Fruit fly (Drosophila melanogaster) whole organism, prepupa: ENCODE measurements around the gene Dscam3.
"Not testable (repeated sequence)": the region's sequence is repeated elsewhere in the genome, so short reads cannot be mapped to it uniquely, and the experiment has no call there.

Source experiments
- CG10631 ChIP-seq: fragments of 200-800 bp; sonication (Bioruptor generic); optimal IDR thresholded peaks from 2 replicates; lab custom pipeline; 2016; ENCODE audit warnings: missing biosample characterization, missing genetic modification characterization
- CG10669 ChIP-seq: fragments of 200-800 bp; sonication (Bioruptor generic); optimal IDR thresholded peaks from 3 replicates; lab custom pipeline; 2018; ENCODE audit warnings: missing biosample characterization, mild to moderate bottlenecking, missing genetic modification characterization, moderate library complexity
- CG11762 ChIP-seq: fragments of 200-800 bp; sonication (Bioruptor generic); optimal IDR thresholded peaks from 3 replicates; lab custom pipeline; 2016; ENCODE audit warnings: missing biosample characterization, missing genetic modification characterization; ENCODE audit not compliant: insufficient read depth
- CG15336 ChIP-seq: fragments of 200-800 bp; sonication (Bioruptor generic); IDR thresholded peaks from 2 replicates; pipeline ENCODE4 v1.3.6; 2022; ENCODE audit warnings: missing biosample characterization, missing genetic modification characterization
- CG1621 ChIP-seq: fragments of 200-800 bp; sonication (Bioruptor generic); optimal IDR thresholded peaks from 3 replicates; lab custom pipeline; 2018; ENCODE audit warnings: missing biosample characterization, mild to moderate bottlenecking, missing genetic modification characterization
- CG3032 ChIP-seq: fragments of 200-800 bp; optimal IDR thresholded peaks from 2 replicates; lab custom pipeline; 2019; ENCODE audit warnings: missing biosample characterization, mild to moderate bottlenecking, missing genetic modification characterization, moderate library complexity
- CG31627 ChIP-seq: fragments of 200-800 bp; sonication (Bioruptor generic); optimal IDR thresholded peaks from 3 replicates; lab custom pipeline; 2016; ENCODE audit warnings: missing biosample characterization, missing genetic modification characterization
- CG32006 ChIP-seq: fragments of 200-800 bp; sonication (Bioruptor generic); optimal IDR thresholded peaks from 3 replicates; lab custom pipeline; 2017; ENCODE audit warnings: missing biosample characterization, mild to moderate bottlenecking, missing genetic modification characterization
- CG34406 ChIP-seq: fragments of 200-800 bp; sonication (Bioruptor generic); optimal IDR thresholded peaks from 3 replicates; lab custom pipeline; 2016; ENCODE audit warnings: missing biosample characterization, missing genetic modification characterization
- CG3919 ChIP-seq: fragments of 200-800 bp; sonication (Bioruptor generic); optimal IDR thresholded peaks from 3 replicates; lab custom pipeline; 2016; ENCODE audit warnings: missing biosample characterization, missing genetic modification characterization
- CG4318 ChIP-seq: fragments of 200-800 bp; sonication (Bioruptor generic); optimal IDR thresholded peaks from 3 replicates; lab custom pipeline; 2017; ENCODE audit warnings: missing biosample characterization, mild to moderate bottlenecking, missing genetic modification characterization
- CG6163 ChIP-seq: fragments of 200-800 bp; sonication (Bioruptor generic); IDR thresholded peaks from 3 replicates; pipeline ENCODE4 v1.3.6; 2022; ENCODE audit warnings: missing biosample characterization, missing genetic modification characterization
- CG6276 ChIP-seq: fragments of 200-800 bp; sonication (Bioruptor generic); optimal IDR thresholded peaks from 2 replicates; lab custom pipeline; 2017; ENCODE audit warnings: missing biosample characterization, mild to moderate bottlenecking, missing genetic modification characterization
- CG6808 ChIP-seq: fragments of 200-800 bp; sonication (Bioruptor generic); optimal IDR thresholded peaks from 3 replicates; lab custom pipeline; 2017; ENCODE audit warnings: missing biosample characterization, missing genetic modification characterization, mild to moderate bottlenecking, moderate library complexity, missing genetic modification reagents
- CG7368 ChIP-seq: fragments of 200-800 bp; sonication (Bioruptor generic); optimal IDR thresholded peaks from 3 replicates; lab custom pipeline; 2016; ENCODE audit warnings: missing biosample characterization, missing genetic modification characterization
- CG8119 ChIP-seq: fragments of 200-800 bp; sonication (Bioruptor generic); IDR thresholded peaks from 3 replicates; pipeline ENCODE4 v1.3.6; 2022; ENCODE audit warnings: missing biosample characterization, missing genetic modification characterization
- CG8632 ChIP-seq: fragments of 200-800 bp; sonication (Bioruptor generic); optimal IDR thresholded peaks from 3 replicates; lab custom pipeline; 2016; ENCODE audit warnings: missing biosample characterization, missing genetic modification characterization
- CG9139 ChIP-seq: fragments of 200-800 bp; sonication (Bioruptor generic); optimal IDR thresholded peaks from 3 replicates; lab custom pipeline; 2017; ENCODE audit warnings: missing biosample characterization, mild to moderate bottlenecking, missing genetic modification characterization
- Eip78C ChIP-seq: fragments of 200-800 bp; sonication (Bioruptor generic); peaks from one replicate; lab custom pipeline; 2016; ENCODE audit warnings: missing biosample characterization, missing genetic modification characterization
- Gug ChIP-seq: fragments of 200-800 bp; sonication (Bioruptor generic); IDR thresholded peaks from 2 replicates; pipeline ENCODE4 v1.3.6; 2022; ENCODE audit warnings: missing biosample characterization, missing genetic modification characterization
- Hr38 ChIP-seq: sonication (Bioruptor generic); optimal IDR thresholded peaks from 2 replicates; lab custom pipeline; 2016; ENCODE audit warnings: missing biosample characterization, missing genetic modification characterization
- Hr39 ChIP-seq: fragments of 200-800 bp; sonication (Bioruptor generic); optimal IDR thresholded peaks from 2 replicates; lab custom pipeline; 2016; ENCODE audit warnings: missing biosample characterization, missing genetic modification characterization
- Lpt ChIP-seq: fragments of 200-800 bp; sonication (Bioruptor generic); optimal IDR thresholded peaks from 3 replicates; lab custom pipeline; 2016; ENCODE audit warnings: missing biosample characterization, missing genetic modification characterization
- Met ChIP-seq: fragments of 200-800 bp; sonication (Bioruptor generic); optimal IDR thresholded peaks from 3 replicates; lab custom pipeline; 2016; ENCODE audit warnings: missing biosample characterization, missing genetic modification characterization
- Smox ChIP-seq: fragments of 200-800 bp; sonication (Bioruptor generic); optimal IDR thresholded peaks from 3 replicates; lab custom pipeline; 2016; ENCODE audit warnings: missing biosample characterization, missing genetic modification characterization
- Sox102F ChIP-seq: fragments of 200-800 bp; sonication (Bioruptor generic); optimal IDR thresholded peaks from 2 replicates; lab custom pipeline; 2016; ENCODE audit warnings: missing biosample characterization, mild to moderate bottlenecking, missing genetic modification characterization
- Sox15 ChIP-seq: fragments of 200-800 bp; sonication (Bioruptor generic); optimal IDR thresholded peaks from 3 replicates; lab custom pipeline; 2016; ENCODE audit warnings: missing biosample characterization, missing genetic modification characterization
- cyc ChIP-seq: fragments of 200-800 bp; sonication (Bioruptor generic); optimal IDR thresholded peaks from 3 replicates; lab custom pipeline; 2016; ENCODE audit warnings: missing biosample characterization, missing genetic modification characterization
- dsx ChIP-seq: fragments of 200-800 bp; optimal IDR thresholded peaks from 3 replicates; lab custom pipeline; 2019; ENCODE audit warnings: missing biosample characterization, mild to moderate bottlenecking, missing genetic modification characterization, moderate library complexity; ENCODE audit not compliant: poor library complexity, severe bottlenecking
- fd59A ChIP-seq: fragments of 200-800 bp; sonication (Bioruptor generic); optimal IDR thresholded peaks from 2 replicates; lab custom pipeline; 2017; ENCODE audit warnings: missing biosample characterization, mild to moderate bottlenecking, missing genetic modification characterization, missing genetic modification reagents
- fd85E ChIP-seq: fragments of 200-800 bp; sonication (Bioruptor generic); optimal IDR thresholded peaks from 3 replicates; lab custom pipeline; 2016; ENCODE audit warnings: missing biosample characterization, missing genetic modification characterization
- lz ChIP-seq: fragments of 200-800 bp; sonication (Bioruptor generic); optimal IDR thresholded peaks from 3 replicates; lab custom pipeline; 2016; ENCODE audit warnings: missing biosample characterization, missing genetic modification characterization
- ss ChIP-seq, 2 experiments: fragments of 200-800 bp; sonication (Bioruptor generic); optimal IDR thresholded peaks; 2 replicates in 1 of 2; 3 replicates in 1 of 2; lab custom pipeline; 2017 to 2018; ENCODE audit warnings: mild to moderate bottlenecking in 2 of 2, missing biosample characterization in 2 of 2, missing genetic modification characterization in 2 of 2, moderate library complexity in 1 of 2
- svp ChIP-seq: fragments of 200-800 bp; sonication (Bioruptor generic); peaks from one replicate; lab custom pipeline; 2016; ENCODE audit warnings: missing biosample characterization, missing genetic modification characterization
- topi ChIP-seq: fragments of 200-800 bp; sonication (Bioruptor generic); optimal IDR thresholded peaks from 3 replicates; lab custom pipeline; 2016; ENCODE audit warnings: missing biosample characterization, missing genetic modification characterization
- vri ChIP-seq: fragments of 200-800 bp; sonication (Bioruptor generic); optimal IDR thresholded peaks from 3 replicates; lab custom pipeline; 2016; ENCODE audit warnings: missing biosample characterization, mild to moderate bottlenecking, missing genetic modification characterization

Dscam3 gene

DNA sequence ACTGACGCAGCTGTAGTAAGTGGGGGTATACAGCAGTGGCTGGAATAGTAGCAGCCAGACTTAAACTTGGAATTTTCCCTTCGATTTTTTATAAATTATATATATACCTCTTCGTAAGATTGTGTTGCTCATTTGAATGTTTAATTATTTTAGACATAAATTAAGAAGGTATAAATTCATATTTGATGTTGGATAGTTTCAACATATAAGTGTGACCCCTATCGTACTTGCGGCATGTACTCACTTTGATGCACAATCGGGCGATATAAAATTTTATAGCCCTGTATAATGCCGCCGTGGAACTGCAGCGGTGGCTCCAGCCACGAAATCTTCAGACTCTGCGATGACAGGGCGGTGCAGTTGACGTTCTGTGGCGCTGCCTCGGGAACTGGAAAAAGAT, 24.2 kb downstream of the Dscam3 start (continued):
- TF ChIP-seq CG4318 (GFP tag; lab: Kevin White, UChicago): no peak
- no peak for TF ChIP-seq Met (GFP tag; lab: Kevin White, UChicago)
- no peak for TF ChIP-seq Smox (GFP tag; lab: Kevin White, UChicago)
- no peak for TF ChIP-seq Lpt (GFP tag; lab: Kevin White, UChicago)
- no peak for TF ChIP-seq CG8632 (GFP tag; lab: Kevin White, UChicago)
- TF ChIP-seq ss (GFP tag; optimal IDR thresholded peaks at IDR 0.05; lab: Kevin White, UChicago): no peak
- no peak for TF ChIP-seq CG7368
- no peak for TF ChIP-seq Sox102F (GFP tag; lab: Kevin White, UChicago)
- no peak for TF ChIP-seq CG34406 (GFP tag; lab: Kevin White, UChicago)
- TF ChIP-seq CG9139: no peak
- no peak for TF ChIP-seq CG3919 (GFP tag; lab: Kevin White, UChicago)
- TF ChIP-seq CG15336: 0 out of 2 replicates have a peak, but pooled peaks have one; percentile 28
- TF ChIP-seq svp (GFP tag; lab: Kevin White, UChicago): no peak
- no peak for TF ChIP-seq Hr38 (GFP tag; lab: Kevin White, UChicago)
- no peak for TF ChIP-seq CG1621 (tag; lab: Kevin White, UChicago)
- no peak for TF ChIP-seq topi

DNA sequence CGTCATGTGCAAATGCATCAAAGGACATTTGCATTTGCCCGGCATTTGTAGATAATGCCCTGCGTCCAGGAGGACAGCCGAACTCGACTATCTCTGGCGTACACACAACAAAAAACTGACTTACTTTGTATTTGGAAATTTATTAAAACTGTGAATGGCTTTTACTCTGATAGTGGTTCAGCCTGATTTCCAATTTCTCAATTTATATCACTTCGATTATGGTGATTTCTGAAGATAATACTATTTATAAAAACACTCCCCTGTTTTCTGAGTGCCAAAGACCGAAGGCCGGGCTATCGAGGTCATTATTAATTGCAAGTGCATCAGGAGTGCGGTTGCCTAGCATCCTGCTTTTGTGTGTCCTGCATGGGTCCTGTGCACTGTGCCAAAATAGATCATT, 34.5 kb downstream of the Dscam3 start:
- no peak for TF ChIP-seq CG10669 (GFP tag; lab: Kevin White, UChicago)
- no peak for TF ChIP-seq dsx (GFP tag; lab: Kevin White, UChicago)
- TF ChIP-seq fd85E: no peak
- peak; percentile 58 for TF ChIP-seq svp (GFP tag; lab: Kevin White, UChicago)
- TF ChIP-seq topi: no peak
- TF ChIP-seq CG32006 (GFP tag; lab: Kevin White, UChicago): peak; percentile 9
- peak; percentile 52 for TF ChIP-seq Eip78C (GFP tag; lab: Kevin White, UChicago)
- TF ChIP-seq CG6163 (GFP tag; lab: Robert Waterston, UW): 0 out of 3 replicates have a peak, but pooled peaks have one; percentile 12
- TF ChIP-seq, all 60 proteins: peak for 4

DNA sequence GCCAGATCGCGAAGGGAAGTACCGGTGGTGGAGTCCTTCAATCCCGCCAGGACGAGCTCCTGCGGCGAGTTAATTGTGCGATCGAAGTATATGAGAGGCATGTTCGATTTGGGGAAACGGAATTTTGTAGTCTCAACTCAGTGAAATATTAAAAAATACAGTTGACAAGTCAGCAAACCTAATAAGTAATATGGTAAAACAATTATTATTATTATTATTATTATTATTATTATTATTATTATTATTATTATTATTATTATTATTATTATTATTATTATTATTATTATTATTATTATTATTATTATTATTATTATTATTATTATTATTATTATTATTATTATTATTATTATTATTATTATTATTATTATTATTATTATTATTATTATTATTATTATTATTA, 48.8 kb downstream of the Dscam3 start, which contains the start of gene CG14330:
TSS of gene CG14330 (minus strand) at position 101 of the 400 bp plus-strand sequence.
- TF ChIP-seq CG3919 (GFP tag; lab: Kevin White, UChicago); Gug (GFP tag; lab: Robert Waterston, UW); CG6808 (GFP tag; lab: Kevin White, UChicago): not testable (repeated sequence)

DNA sequence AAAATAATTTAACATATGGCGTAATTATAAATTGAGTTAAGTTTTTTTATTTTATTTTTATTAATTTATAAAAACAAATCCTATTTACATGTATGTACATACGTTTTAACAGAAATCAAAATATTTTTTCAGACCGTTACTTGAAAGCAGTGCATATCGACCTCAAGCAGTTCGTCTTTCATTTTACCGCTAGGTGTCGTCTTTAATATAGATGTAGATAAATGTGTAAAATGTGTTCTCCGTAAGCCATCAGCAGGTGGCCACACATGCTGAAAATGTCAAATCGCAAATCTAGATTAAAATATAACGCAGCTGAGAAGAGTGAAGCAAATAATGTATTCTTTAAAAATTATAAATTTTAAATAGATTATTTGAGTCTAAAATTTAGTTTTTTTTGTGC, 56.1 kb downstream of the Dscam3 start:
- TF ChIP-seq CG6276 (GFP tag; lab: Kevin White, UChicago) (no peak), CG31627 (peak; percentile 6), Eip78C (GFP tag; lab: Kevin White, UChicago) (peak; percentile 34)

DNA sequence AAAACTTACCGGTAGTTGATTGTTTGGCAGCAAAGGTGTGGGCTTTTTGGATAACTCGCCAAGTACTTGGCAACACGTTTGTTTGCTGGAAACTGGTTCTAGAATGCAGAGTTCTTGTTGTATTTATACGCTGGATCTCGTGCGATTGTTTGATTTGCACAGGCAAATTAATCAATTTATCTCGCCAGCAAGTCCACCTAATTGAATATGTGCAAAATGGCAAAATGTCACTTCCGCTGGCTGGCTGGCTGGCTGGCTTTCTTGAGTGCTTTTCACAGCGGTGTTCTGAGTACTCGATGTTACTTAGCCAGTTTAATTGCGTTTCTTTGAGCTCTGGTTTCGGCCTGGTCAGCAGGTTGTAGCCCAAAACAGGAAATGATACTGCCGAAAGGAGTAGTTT, 56.7 kb downstream of the Dscam3 start, which contains the start of gene Eh:
TSS of gene Eh (minus strand) at position 101 of the 400 bp plus-strand sequence.
- no peak for TF ChIP-seq CG10631 (GFP tag; lab: Kevin White, UChicago)

DNA sequence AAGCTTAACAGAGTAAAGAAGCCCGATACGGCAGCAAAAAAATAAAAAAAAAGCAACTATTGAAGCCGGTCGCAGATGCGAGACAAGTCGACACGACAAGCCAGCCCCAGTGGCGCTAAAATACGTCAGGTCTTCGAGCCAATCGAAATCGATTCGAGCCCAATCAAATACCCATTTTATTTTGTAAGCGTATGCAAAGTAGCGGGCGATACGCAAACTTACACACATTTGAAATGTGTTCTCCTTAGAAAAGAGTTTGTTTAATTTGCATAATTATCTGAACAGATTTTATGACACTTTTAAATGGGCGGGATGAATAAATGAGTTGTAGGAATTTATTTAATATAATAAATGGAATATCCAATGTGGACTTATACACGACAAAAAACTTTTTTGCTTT, 57.9 kb downstream of the Dscam3 start:
- no peak for TF ChIP-seq fd59A (GFP tag; lab: Kevin White, UChicago)
- TF ChIP-seq CG3919 (GFP tag; lab: Kevin White, UChicago): no peak
- TF ChIP-seq Hr38 (GFP tag; lab: Kevin White, UChicago): no peak
- TF ChIP-seq CG11762: no peak
- TF ChIP-seq Lpt (GFP tag; lab: Kevin White, UChicago): no peak
- no peak for TF ChIP-seq CG8119 (GFP tag; lab: Robert Waterston, UW)
- no peak for TF ChIP-seq CG15336
- no peak for TF ChIP-seq Sox15 (GFP tag; lab: Kevin White, UChicago)
- no peak for TF ChIP-seq vri (GFP tag; lab: Kevin White, UChicago)
- TF ChIP-seq Met (GFP tag; lab: Kevin White, UChicago): no peak
- TF ChIP-seq CG4318 (GFP tag; lab: Kevin White, UChicago): no peak
- TF ChIP-seq Hr39 (GFP tag; lab: Kevin White, UChicago): no peak
- no peak for TF ChIP-seq CG3032
- no peak for TF ChIP-seq lz (GFP tag; lab: Kevin White, UChicago)
- TF ChIP-seq cyc: no peak
- TF ChIP-seq topi: no peak
